Fruit fly (Drosophila melanogaster) whole organism, embryonic: ENCODE results near the gene Dred.

Experiments used
- Atf-2 ChIP-seq: fragments of 200-800 bp; sonication (Bioruptor generic); optimal IDR thresholded peaks from 2 replicates; lab custom pipeline; 2016; ENCODE audit warnings: missing biosample characterization, missing genetic modification characterization
- Awh ChIP-seq: fragments of 200-800 bp; sonication (Bioruptor generic); IDR thresholded peaks from 2 replicates; pipeline ENCODE4, ENCODE4 v1.3.6; 2022; ENCODE audit warnings: missing biosample characterization, missing genetic modification characterization
- CG10565 ChIP-seq: fragments of 200-800 bp; sonication (Bioruptor generic); optimal IDR thresholded peaks from 3 replicates; lab custom pipeline; 2016; ENCODE audit warnings: missing biosample characterization, mild to moderate bottlenecking, missing genetic modification characterization
- CG11085 ChIP-seq: fragments of 200-800 bp; sonication (Bioruptor generic); IDR thresholded peaks from 2 replicates; pipeline ENCODE4 v1.3.6; 2022; ENCODE audit warnings: missing biosample characterization, missing genetic modification characterization
- CG12391 ChIP-seq: fragments of 200-800 bp; sonication (Bioruptor generic); optimal IDR thresholded peaks from 3 replicates; lab custom pipeline; 2018; ENCODE audit warnings: missing biosample characterization, mild to moderate bottlenecking, missing genetic modification characterization, moderate library complexity
- CG12769 ChIP-seq: fragments of 200-800 bp; sonication (Bioruptor generic); optimal IDR thresholded peaks from 2 replicates; lab custom pipeline; 2019; ENCODE audit warnings: missing biosample characterization, mild to moderate bottlenecking, missing genetic modification characterization, moderate library complexity
- CG13894 ChIP-seq: fragments of 200-800 bp; sonication (Bioruptor generic); optimal IDR thresholded peaks from 3 replicates; lab custom pipeline; 2018; ENCODE audit warnings: missing biosample characterization, mild to moderate bottlenecking, missing genetic modification characterization, moderate library complexity
- CG14014 ChIP-seq: fragments of 200-800 bp; sonication (Bioruptor generic); IDR thresholded peaks from 2 replicates; pipeline ENCODE4 v1.3.6; 2022; ENCODE audit warnings: missing biosample characterization, missing genetic modification characterization
- CG15011 ChIP-seq: fragments of 200-800 bp; sonication (Bioruptor generic); optimal IDR thresholded peaks from 3 replicates; lab custom pipeline; 2018; ENCODE audit warnings: missing biosample characterization, mild to moderate bottlenecking, missing genetic modification characterization
- CG16813 ChIP-seq: fragments of 200-800 bp; sonication (Bioruptor generic); IDR thresholded peaks from 3 replicates; pipeline ENCODE4 v1.3.6; 2022; ENCODE audit warnings: missing biosample characterization, missing genetic modification characterization; ENCODE audit not compliant: partially characterized antibody
- CG17359 ChIP-seq: fragments of 200-800 bp; sonication (Bioruptor generic); optimal IDR thresholded peaks from 3 replicates; lab custom pipeline; 2018; ENCODE audit warnings: missing biosample characterization, mild to moderate bottlenecking, missing genetic modification characterization, moderate library complexity
- CG17568 ChIP-seq: fragments of 200-800 bp; sonication (Bioruptor generic); optimal IDR thresholded peaks from 2 replicates; lab custom pipeline; 2018; ENCODE audit warnings: missing biosample characterization, mild to moderate bottlenecking, missing genetic modification characterization, moderate library complexity
- CG1832 ChIP-seq: fragments of 200-800 bp; sonication (Bioruptor generic); optimal IDR thresholded peaks from 2 replicates; lab custom pipeline; 2017; ENCODE audit warnings: missing biosample characterization, mild to moderate bottlenecking, missing genetic modification characterization, inconsistent platforms
- CG2199 ChIP-seq: fragments of 200-800 bp; sonication (Bioruptor generic); IDR thresholded peaks from 3 replicates; pipeline ENCODE4 v1.3.6; 2022; ENCODE audit warnings: missing biosample characterization, missing genetic modification characterization
- CG31224 ChIP-seq: fragments of 200-800 bp; sonication (Bioruptor generic); IDR thresholded peaks from 2 replicates; pipeline ENCODE4 v1.3.6; 2022; ENCODE audit warnings: missing biosample characterization, missing genetic modification characterization
- CG3281 ChIP-seq: fragments of 200-800 bp; sonication (Bioruptor generic); optimal IDR thresholded peaks from 3 replicates; lab custom pipeline; 2017; ENCODE audit warnings: missing biosample characterization, mild to moderate bottlenecking, missing genetic modification characterization
- CG34422 ChIP-seq: fragments of 200-800 bp; sonication (Bioruptor generic); IDR thresholded peaks from 3 replicates; pipeline ENCODE4 v1.3.6; 2022; ENCODE audit warnings: missing biosample characterization, missing genetic modification characterization
- CG42726 ChIP-seq: fragments of 200-800 bp; sonication (Bioruptor generic); IDR thresholded peaks from 2 replicates; pipeline ENCODE4 v1.3.6; 2022; ENCODE audit warnings: missing biosample characterization, missing genetic modification characterization; ENCODE audit not compliant: partially characterized antibody
- CG4404 ChIP-seq: fragments of 200-800 bp; sonication (Bioruptor generic); IDR thresholded peaks from 2 replicates; pipeline ENCODE4 v1.3.6; 2022; ENCODE audit warnings: missing biosample characterization, missing genetic modification characterization
- CG5245 ChIP-seq: fragments of 200-800 bp; sonication (Bioruptor generic); optimal IDR thresholded peaks from 3 replicates; lab custom pipeline; 2016; ENCODE audit warnings: missing biosample characterization, missing genetic modification characterization
- CG6272 ChIP-seq: fragments of 200-800 bp; sonication (Bioruptor generic); IDR thresholded peaks from 2 replicates; pipeline ENCODE4 v1.3.6; 2022; ENCODE audit warnings: missing biosample characterization, missing genetic modification characterization
- CG7963 ChIP-seq: fragments of 200-800 bp; sonication (Bioruptor generic); IDR thresholded peaks from 3 replicates; pipeline ENCODE4 v1.3.6; 2022; ENCODE audit warnings: missing biosample characterization, missing genetic modification characterization; ENCODE audit not compliant: partially characterized antibody
- Chrac-16 ChIP-seq: fragments of 200-800 bp; sonication (Bioruptor generic); optimal IDR thresholded peaks from 3 replicates; lab custom pipeline; 2016; ENCODE audit warnings: missing biosample characterization, missing genetic modification characterization
- D ChIP-seq, 2 experiments: fragments of 200-800 bp in 1 of 2; fragments of >200 bp in 1 of 2; sonication (Bioruptor generic) in 1 of 2; optimal IDR thresholded peaks; 2 replicates in 1 of 2; 3 replicates in 1 of 2; lab custom pipeline; 2017; ENCODE audit warnings: mild to moderate bottlenecking in 1 of 2, missing biosample characterization in 1 of 2, missing genetic modification characterization in 1 of 2, missing genetic modification reagents in 1 of 2
- Deaf1 ChIP-seq: fragments of 200-800 bp; optimal IDR thresholded peaks from 3 replicates; lab custom pipeline; 2019; ENCODE audit warnings: missing biosample characterization, mild to moderate bottlenecking, missing genetic modification characterization, moderate library complexity
- Dip3 ChIP-seq: fragments of 200-800 bp; sonication (Bioruptor generic); optimal IDR thresholded peaks from 3 replicates; lab custom pipeline; 2016; ENCODE audit warnings: missing biosample characterization, missing genetic modification characterization
- Dref ChIP-seq: fragments of 200-800 bp; sonication (Bioruptor generic); IDR thresholded peaks from 2 replicates; pipeline ENCODE4 v1.3.6; 2022; ENCODE audit warnings: missing biosample characterization, missing genetic modification characterization
- E2f1 ChIP-seq: fragments of 200-800 bp; sonication (Bioruptor generic); IDR thresholded peaks from 2 replicates; pipeline ENCODE4 v1.3.6; 2022; ENCODE audit warnings: missing biosample characterization, missing genetic modification characterization
- Ets65A ChIP-seq: fragments of 200-800 bp; sonication (Bioruptor generic); peaks from one replicate; lab custom pipeline; 2016; ENCODE audit warnings: missing biosample characterization, missing genetic modification characterization
- Ets97D ChIP-seq: fragments of 200-800 bp; sonication (Bioruptor generic); optimal IDR thresholded peaks from 3 replicates; lab custom pipeline; 2016; ENCODE audit warnings: missing biosample characterization, missing genetic modification characterization
- Hr51 ChIP-seq, 2 experiments: fragments of 200-800 bp; sonication (Bioruptor generic); optimal IDR thresholded peaks; 2 replicates in 1 of 2; 3 replicates in 1 of 2; lab custom pipeline; 2016 to 2018; ENCODE audit warnings: missing biosample characterization in 2 of 2, missing genetic modification characterization in 2 of 2, mild to moderate bottlenecking in 1 of 2, moderate library complexity in 1 of 2
- Mad ChIP-seq: fragments of 200-800 bp; sonication (Bioruptor generic); optimal IDR thresholded peaks from 2 replicates; lab custom pipeline; 2016; ENCODE audit warnings: missing biosample characterization, missing genetic modification characterization
- Nf-YB ChIP-seq: fragments of 200-800 bp; sonication (Bioruptor generic); optimal IDR thresholded peaks from 3 replicates; lab custom pipeline; 2019; ENCODE audit warnings: missing biosample characterization, mild to moderate bottlenecking, missing genetic modification characterization, moderate library complexity
- NfI ChIP-seq: fragments of 200-800 bp; sonication (Bioruptor generic); optimal IDR thresholded peaks from 3 replicates; lab custom pipeline; 2018; ENCODE audit warnings: missing biosample characterization, mild to moderate bottlenecking, missing genetic modification characterization, moderate library complexity
- Oli ChIP-seq: fragments of 200-800 bp; sonication (Bioruptor generic); optimal IDR thresholded peaks from 2 replicates; lab custom pipeline; 2018; ENCODE audit warnings: missing biosample characterization, mild to moderate bottlenecking, missing genetic modification characterization, moderate library complexity
- abd-A ChIP-seq: fragments of 200-800 bp; sonication (Bioruptor generic); optimal IDR thresholded peaks from 3 replicates; lab custom pipeline; 2019; ENCODE audit warnings: missing biosample characterization, mild to moderate bottlenecking, missing genetic modification characterization, moderate library complexity
- chinmo ChIP-seq: fragments of 200-800 bp; sonication (Bioruptor generic); IDR thresholded peaks from 4 replicates; pipeline ENCODE4 v1.3.6; 2022; ENCODE audit warnings: missing biosample characterization, missing genetic modification characterization; ENCODE audit not compliant: partially characterized antibody
- dpn ChIP-seq, 2 experiments: fragments of 200-800 bp; sonication (Bioruptor generic); optimal IDR thresholded peaks; 3 replicates each; lab custom pipeline; 2016; ENCODE audit warnings: missing biosample characterization in 2 of 2, missing genetic modification characterization in 2 of 2
- eve ChIP-seq, 2 experiments: fragments of >200 bp; optimal IDR thresholded peaks; 2 replicates each; lab custom pipeline; 2017; ENCODE audit warnings: missing biosample characterization in 2 of 2, missing genetic modification characterization in 2 of 2
- insv ChIP-seq, 2 experiments: fragments of 200-800 bp; sonication (Bioruptor generic); optimal IDR thresholded peaks; 3 replicates each; lab custom pipeline; 2016 to 2018; ENCODE audit warnings: missing biosample characterization in 2 of 2, missing genetic modification characterization in 2 of 2
- knrl ChIP-seq: fragments of 200-800 bp; sonication (Bioruptor generic); IDR thresholded peaks from 3 replicates; pipeline ENCODE4 v1.3.6; 2022; ENCODE audit warnings: missing biosample characterization, missing genetic modification characterization; ENCODE audit not compliant: partially characterized antibody
- nerfin-2 ChIP-seq: fragments of 200-800 bp; sonication (Bioruptor generic); IDR thresholded peaks from 2 replicates; pipeline ENCODE4 v1.3.6; 2022; ENCODE audit warnings: missing biosample characterization, missing genetic modification characterization; ENCODE audit not compliant: partially characterized antibody
- otp ChIP-seq: fragments of 200-800 bp; sonication (Bioruptor generic); IDR thresholded peaks from 3 replicates; pipeline ENCODE4, ENCODE4 v1.3.6; 2022; ENCODE audit warnings: missing biosample characterization, missing genetic modification characterization
- peb ChIP-seq: fragments of 200-800 bp; sonication (Bioruptor generic); IDR thresholded peaks from 2 replicates; pipeline ENCODE4 v1.3.6; 2022; ENCODE audit warnings: missing biosample characterization, missing genetic modification characterization
- pita ChIP-seq: fragments of 200-800 bp; sonication (Bioruptor generic); optimal IDR thresholded peaks from 2 replicates; lab custom pipeline; 2017; ENCODE audit warnings: missing biosample characterization, mild to moderate bottlenecking, missing genetic modification characterization
- sqz ChIP-seq: fragments of 200-800 bp; sonication (Bioruptor generic); optimal IDR thresholded peaks from 3 replicates; lab custom pipeline; 2018; ENCODE audit warnings: missing biosample characterization, mild to moderate bottlenecking, missing genetic modification characterization
- sr ChIP-seq: fragments of 200-800 bp; sonication (Bioruptor generic); IDR thresholded peaks from 3 replicates; pipeline ENCODE4 v1.3.6; 2022; ENCODE audit warnings: missing biosample characterization, missing genetic modification characterization
- ssp ChIP-seq: fragments of 200-800 bp; sonication (Bioruptor generic); IDR thresholded peaks from 2 replicates; pipeline ENCODE4 v1.3.6; 2022; ENCODE audit warnings: missing biosample characterization, missing genetic modification characterization
- tio ChIP-seq: fragments of 200-800 bp; sonication (Bioruptor generic); optimal IDR thresholded peaks from 2 replicates; lab custom pipeline; 2017; ENCODE audit warnings: missing biosample characterization, missing genetic modification characterization, inconsistent platforms
- vvl ChIP-seq: fragments of 200-800 bp; sonication (Bioruptor generic); IDR thresholded peaks from 2 replicates; pipeline ENCODE4 v1.3.6; 2022; ENCODE audit warnings: missing biosample characterization, missing genetic modification characterization

Gene Dred

DNA sequence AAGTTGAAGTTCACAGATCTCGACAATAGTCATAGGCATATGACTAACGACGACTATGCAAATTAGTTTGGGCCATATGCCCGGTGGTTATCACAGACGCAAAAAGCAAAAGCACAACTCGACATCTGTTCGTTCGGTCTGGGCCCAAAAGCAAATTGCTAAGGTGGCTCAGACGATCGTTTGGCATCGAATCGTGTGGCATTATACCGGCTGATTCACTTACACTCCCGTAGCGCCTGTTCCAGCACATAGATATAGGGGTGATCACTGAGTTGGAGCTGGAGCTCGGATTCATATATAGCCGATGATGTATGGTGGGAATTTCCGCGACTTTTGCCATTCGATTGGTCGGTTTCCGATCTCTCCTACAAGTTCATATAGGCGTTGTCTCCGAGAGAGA, 22.1 kb upstream of the Dred start (continued):
- no peak for TF ChIP-seq CG10565 (GFP tag; lab: Kevin White, UChicago)
- TF ChIP-seq Ets97D (GFP tag; lab: Kevin White, UChicago) = no peak
- no peak for TF ChIP-seq CG17568 (GFP tag; lab: Kevin White, UChicago)
- no peak for TF ChIP-seq insv (GFP tag; optimal IDR thresholded peaks at IDR 0.05; lab: Kevin White, UChicago)
- TF ChIP-seq CG42726 (GFP tag; lab: Robert Waterston, UW) = no peak
- TF ChIP-seq sqz (GFP tag; lab: Kevin White, UChicago) = no peak
- peak; percentile 75 for TF ChIP-seq CG12769
- TF ChIP-seq CG1832 = no peak
- TF ChIP-seq Oli (tag; lab: Kevin White, UChicago) = no peak
- TF ChIP-seq peb (GFP tag; lab: Robert Waterston, UW) = no peak
- no peak for TF ChIP-seq CG7963
- TF ChIP-seq CG31224 (GFP tag; lab: Robert Waterston, UW) = no peak
- TF ChIP-seq CG16813 (GFP tag; lab: Robert Waterston, UW) = no peak
- TF ChIP-seq CG15011 (GFP tag; lab: Kevin White, UChicago) = no peak
- peak; percentile 71; the same call in 1 of the 3 replicates for TF ChIP-seq CG2199 (GFP tag; lab: Robert Waterston, UW)
- TF ChIP-seq Hr51 (GFP tag; optimal IDR thresholded peaks at IDR 0.05; lab: Kevin White, UChicago) = no peak
- TF ChIP-seq Dref (GFP tag; lab: Robert Waterston, UW) = no peak
- TF ChIP-seq knrl = no peak
- TF ChIP-seq nerfin-2 = no peak
- TF ChIP-seq sr (GFP tag; lab: Robert Waterston, UW) = no peak
- TF ChIP-seq tio (GFP tag; lab: Kevin White, UChicago) = no peak
- no peak for TF ChIP-seq CG34422 (GFP tag; lab: Robert Waterston, UW)
- no peak for TF ChIP-seq Atf-2 (GFP tag; lab: Kevin White, UChicago)
- TF ChIP-seq CG12391 (tag; lab: Kevin White, UChicago) = no peak
- TF ChIP-seq eve (GFP tag; optimal IDR thresholded peaks at IDR 0.05; lab: Kevin White, UChicago) = no peak
- TF ChIP-seq CG17359 (tag; lab: Kevin White, UChicago) = no peak
- no peak for TF ChIP-seq CG4404 (GFP tag; lab: Robert Waterston, UW)
- no peak for TF ChIP-seq ssp (GFP tag; lab: Robert Waterston, UW)
- TF ChIP-seq vvl (GFP tag; lab: Robert Waterston, UW) = peak; percentile 68
- TF ChIP-seq CG13894 (tag; lab: Kevin White, UChicago) = peak; percentile 100
- TF ChIP-seq otp (GFP tag; lab: Robert Waterston, UW) = no peak
- TF ChIP-seq abd-A (tag; lab: Kevin White, UChicago) = peak; percentile 31
- TF ChIP-seq Awh (GFP tag; lab: Robert Waterston, UW) = no peak
- peak; percentile 53 for TF ChIP-seq Ets65A
- no peak for TF ChIP-seq Chrac-16 (GFP tag; lab: Kevin White, UChicago)
- no peak for TF ChIP-seq Mad (GFP tag; lab: Kevin White, UChicago)
- TF ChIP-seq Nf-YB (GFP tag; lab: Kevin White, UChicago) = peak; percentile 11
- TF ChIP-seq CG11085 (GFP tag; lab: Robert Waterston, UW) = no peak
- TF ChIP-seq CG6272 (GFP tag; lab: Robert Waterston, UW) = no peak
- no peak for TF ChIP-seq CG14014 (GFP tag; lab: Robert Waterston, UW)
- no peak for TF ChIP-seq Dip3 (GFP tag; lab: Kevin White, UChicago)
- TF ChIP-seq E2f1 (GFP tag; lab: Robert Waterston, UW) = no peak
- no peak for TF ChIP-seq CG3281
- TF ChIP-seq dpn (GFP tag; optimal IDR thresholded peaks at IDR 0.05; lab: Kevin White, UChicago) = no peak
- peak; percentile 69; the same call in 1 of the 4 replicates for TF ChIP-seq chinmo (GFP tag; lab: Robert Waterston, UW)
- no peak for TF ChIP-seq pita (GFP tag; lab: Kevin White, UChicago)
- no peak for TF ChIP-seq NfI (GFP tag; lab: Kevin White, UChicago)
- TF ChIP-seq CG5245 (GFP tag; lab: Kevin White, UChicago) = no peak
- TF ChIP-seq D (optimal IDR thresholded peaks at IDR 0.05; lab: Kevin White, UChicago) = peak; percentile 20
- no peak for TF ChIP-seq D (GFP tag; optimal IDR thresholded peaks at IDR 0.05; lab: Kevin White, UChicago)
- peak; percentile 16 for TF ChIP-seq Deaf1 (tag; lab: Kevin White, UChicago)
- TF ChIP-seq, all 482 proteins: peak for 15
